Fruit fly (Drosophila melanogaster): ENCODE data around the gene CG7668.

The CG7668 gene

dm6 chr3L:19991714-19992231, 10.8 kb upstream of the CG7668 start, which contains the start of the genes CG7646 and Nca (continued):
- TF ChIP-seq Scr (GFP tag; IDR thresholded peaks at IDR 0.05; ENCODE audit: partially characterized antibody), result peak; percentile 93
- no peak for TF ChIP-seq CG11398 (GFP tag; optimal IDR thresholded peaks at IDR 0.05)
- peak; percentile 92 for TF ChIP-seq Sry-δ (GFP tag; optimal IDR thresholded peaks at IDR 0.05)
- peak; percentile 89 for TF ChIP-seq CG15514 (GFP tag; optimal IDR thresholded peaks at IDR 0.05)
- TF ChIP-seq sr (GFP tag; IDR thresholded peaks at IDR 0.05), result no peak
- TF ChIP-seq CTCF (GFP tag; optimal IDR thresholded peaks at IDR 0.05), result peak; percentile 28
- peak; percentile 31 for TF ChIP-seq Ets97D (GFP tag; optimal IDR thresholded peaks at IDR 0.05)
- no peak for TF ChIP-seq ash1 (GFP tag; optimal IDR thresholded peaks at IDR 0.05)
- TF ChIP-seq onecut (GFP tag; IDR thresholded peaks at IDR 0.05), result peak; percentile 76
- TF ChIP-seq wek (GFP tag; optimal IDR thresholded peaks at IDR 0.05), result peak; percentile 75
- TF ChIP-seq HLH4C (GFP tag; IDR thresholded peaks at IDR 0.05; ENCODE audit: partially characterized antibody), result peak; percentile 89
- no peak for TF ChIP-seq psq (GFP tag; optimal IDR thresholded peaks at IDR 0.05)
- peak; percentile 67 for TF ChIP-seq pzg (GFP tag; optimal IDR thresholded peaks at IDR 0.05)
- peak; percentile 65 for TF ChIP-seq CG4617 (GFP tag; optimal IDR thresholded peaks at IDR 0.05; ENCODE audit: borderline replicate concordance)
- no peak for TF ChIP-seq h (optimal IDR thresholded peaks at IDR 0.05)
- TF ChIP-seq MTF-1 (GFP tag; optimal IDR thresholded peaks at IDR 0.05; ENCODE audit: borderline replicate concordance), result peak; percentile 2
- TF ChIP-seq ATbp (GFP tag; optimal IDR thresholded peaks at IDR 0.05), result peak; percentile 27
- TF ChIP-seq Myb (GFP tag; optimal IDR thresholded peaks at IDR 0.05), result peak; percentile 92
- TF ChIP-seq lmd (GFP tag; IDR thresholded peaks at IDR 0.05), result no peak
- no peak for TF ChIP-seq CG2199 (GFP tag; IDR thresholded peaks at IDR 0.05)
- peak; percentile 36 for TF ChIP-seq CG10267 (tag; optimal IDR thresholded peaks at IDR 0.05)
- TF ChIP-seq CG15696 (tag; optimal IDR thresholded peaks at IDR 0.05), result peak; percentile 47
- peak; percentile 32; the same call in 1 of the 2 replicates for TF ChIP-seq CG31441 (GFP tag; IDR thresholded peaks at IDR 0.05)
- peak; percentile 10 for TF ChIP-seq ac (GFP tag; optimal IDR thresholded peaks at IDR 0.05)
- TF ChIP-seq peb (GFP tag; IDR thresholded peaks at IDR 0.05), result no peak
- peak; percentile 89 for TF ChIP-seq mld (GFP tag; IDR thresholded peaks at IDR 0.05; ENCODE audit: partially characterized antibody)
- TF ChIP-seq tna (GFP tag; IDR thresholded peaks at IDR 0.05; ENCODE audit: partially characterized antibody), result peak; percentile 87
- TF ChIP-seq CG32772 (GFP tag; IDR thresholded peaks at IDR 0.05), result no peak
- peak in 1 of 2 experiments; percentile 4 for TF ChIP-seq Hr51 (GFP tag; optimal IDR thresholded peaks at IDR 0.05)
- TF ChIP-seq CG10654 (GFP tag; optimal IDR thresholded peaks at IDR 0.05), result no peak
- TF ChIP-seq usp (GFP tag; optimal IDR thresholded peaks at IDR 0.05), result no peak
- no peak for TF ChIP-seq Mrtf (GFP tag; IDR thresholded peaks at IDR 0.05)
- TF ChIP-seq CG10543 (GFP tag; optimal IDR thresholded peaks at IDR 0.05), result peak; percentile 64
- TF ChIP-seq CG3281 (GFP tag; optimal IDR thresholded peaks at IDR 0.05), result peak; percentile 28
- TF ChIP-seq al (GFP tag; IDR thresholded peaks at IDR 0.05), result no peak
- TF ChIP-seq nerfin-1 (tag; optimal IDR thresholded peaks at IDR 0.05), result peak; percentile 50
- peak; percentile 86 for TF ChIP-seq sens (GFP tag)
- TF ChIP-seq CG12104 (GFP tag; optimal IDR thresholded peaks at IDR 0.05), result peak; percentile 21
- peak; percentile 55 for TF ChIP-seq zen (tag; optimal IDR thresholded peaks at IDR 0.05)
- TF ChIP-seq CG14860 (GFP tag; IDR thresholded peaks at IDR 0.05; ENCODE audit: partially characterized antibody), result peak; percentile 88
- no peak for TF ChIP-seq Meics (GFP tag; optimal IDR thresholded peaks at IDR 0.05)
- TF ChIP-seq CG31224 (GFP tag; IDR thresholded peaks at IDR 0.05), result no peak
- no peak for TF ChIP-seq CG12299 (tag; optimal IDR thresholded peaks at IDR 0.05)
- TF ChIP-seq CrebB (tag; optimal IDR thresholded peaks at IDR 0.05), result peak; percentile 51
- TF ChIP-seq pfk (GFP tag; optimal IDR thresholded peaks at IDR 0.05), result peak; percentile 86
- TF ChIP-seq Trl (optimal IDR thresholded peaks at IDR 0.05), result no peak
- TF ChIP-seq Trl (GFP tag; optimal IDR thresholded peaks at IDR 0.05), result no peak
- TF ChIP-seq E2f1 (GFP tag; IDR thresholded peaks at IDR 0.05), result no peak
- no peak for TF ChIP-seq btn (GFP tag; optimal IDR thresholded peaks at IDR 0.05)
- no peak for TF ChIP-seq CG9609 (GFP tag; optimal IDR thresholded peaks at IDR 0.05)
- TF ChIP-seq CG3995 (GFP tag; optimal IDR thresholded peaks at IDR 0.05), result peak; percentile 82
